Worm (Caenorhabditis elegans): ENCODE data around the gene nlp-68.

ce11 chrIII:10580206-10580605 lies 41.2 kb upstream of the nlp-68 start:
- TF ChIP-seq flt-1 (GFP tag; IDR thresholded peaks at IDR 0.05) (no peak), sea-1 (GFP tag; conservative IDR thresholded peaks at IDR 0.05) (no peak), ets-7 (tag; optimal IDR thresholded peaks at IDR 0.05) (no peak), ceh-13 (GFP tag; optimal IDR thresholded peaks at IDR 0.05) (no peak), hnd-1 (tag; optimal IDR thresholded peaks at IDR 0.05) (no peak), tbx-11 (GFP tag; IDR thresholded peaks at IDR 0.05) (no peak), hmg-4 (GFP tag; optimal IDR thresholded peaks at IDR 0.05) (no peak), F13C5.2 (tag; optimal IDR thresholded peaks at IDR 0.05) (no peak), ama-1 (optimal IDR thresholded peaks at IDR 0.05) (no peak), ceh-36 (tag; optimal IDR thresholded peaks at IDR 0.05) (no peak)
